Fruit fly (Drosophila melanogaster) whole organism, embryonic: ENCODE data around the gene grsm.
A peak's percentile ranks its signal among the peaks of the same experiment; 100 is the strongest.

Source experiments
- Bteb2 ChIP-seq: fragments of 200-800 bp; sonication (Bioruptor generic); optimal IDR thresholded peaks from 2 replicates; lab custom pipeline; 2016; ENCODE audit warnings: missing biosample characterization, missing genetic modification characterization
- CG11504 ChIP-seq: fragments of 200-800 bp; sonication (Bioruptor generic); optimal IDR thresholded peaks from 3 replicates; lab custom pipeline; 2019; ENCODE audit warnings: missing biosample characterization, mild to moderate bottlenecking, missing genetic modification characterization, moderate library complexity
- CG11560 ChIP-seq: fragments of 200-800 bp; sonication (Bioruptor generic); IDR thresholded peaks from 3 replicates; pipeline ENCODE4 v1.3.6; 2022; ENCODE audit warnings: missing biosample characterization, missing genetic modification characterization
- CG11695 ChIP-seq: fragments of 200-800 bp; sonication (Bioruptor generic); IDR thresholded peaks from 3 replicates; pipeline ENCODE4 v1.3.6; 2022; ENCODE audit warnings: missing biosample characterization, missing genetic modification characterization
- CG12299 ChIP-seq: fragments of 200-800 bp; sonication (Bioruptor generic); optimal IDR thresholded peaks from 2 replicates; lab custom pipeline; 2018; ENCODE audit warnings: missing biosample characterization, mild to moderate bottlenecking, missing genetic modification characterization
- CG14050 ChIP-seq: fragments of 200-800 bp; sonication (Bioruptor generic); IDR thresholded peaks from 3 replicates; pipeline ENCODE4 v1.3.6; 2022; ENCODE audit warnings: missing biosample characterization, missing genetic modification characterization
- CG15269 ChIP-seq: fragments of 200-800 bp; sonication (Bioruptor generic); optimal IDR thresholded peaks from 2 replicates; lab custom pipeline; 2018; ENCODE audit warnings: missing biosample characterization, mild to moderate bottlenecking, missing genetic modification characterization, moderate library complexity
- CG1603 ChIP-seq: fragments of 200-800 bp; sonication (Bioruptor generic); optimal IDR thresholded peaks from 2 replicates; lab custom pipeline; 2019; ENCODE audit warnings: missing biosample characterization, mild to moderate bottlenecking, missing genetic modification characterization, moderate library complexity
- CG16779 ChIP-seq: fragments of 200-800 bp; sonication (Bioruptor generic); IDR thresholded peaks from 2 replicates; pipeline ENCODE4 v1.3.6; 2022; ENCODE audit warnings: missing biosample characterization, missing genetic modification characterization
- CG16813 ChIP-seq: fragments of 200-800 bp; sonication (Bioruptor generic); IDR thresholded peaks from 3 replicates; pipeline ENCODE4 v1.3.6; 2022; ENCODE audit warnings: missing biosample characterization, missing genetic modification characterization; ENCODE audit not compliant: partially characterized antibody
- CG16863 ChIP-seq: fragments of 200-800 bp; sonication (Bioruptor generic); optimal IDR thresholded peaks from 3 replicates; lab custom pipeline; 2016; ENCODE audit warnings: missing biosample characterization, missing genetic modification characterization
- CG17328 ChIP-seq: fragments of 200-800 bp; sonication (Bioruptor generic); IDR thresholded peaks from 2 replicates; pipeline ENCODE4 v1.3.6; 2022; ENCODE audit warnings: missing biosample characterization, missing genetic modification characterization
- CG17568 ChIP-seq: fragments of 200-800 bp; sonication (Bioruptor generic); optimal IDR thresholded peaks from 2 replicates; lab custom pipeline; 2018; ENCODE audit warnings: missing biosample characterization, mild to moderate bottlenecking, missing genetic modification characterization, moderate library complexity
- CG2678 ChIP-seq: fragments of 200-800 bp; sonication (Bioruptor generic); optimal IDR thresholded peaks from 3 replicates; lab custom pipeline; 2019; ENCODE audit warnings: missing biosample characterization, mild to moderate bottlenecking, missing genetic modification characterization, moderate library complexity
- CG30403 ChIP-seq: fragments of 200-800 bp; sonication (Bioruptor generic); optimal IDR thresholded peaks from 3 replicates; lab custom pipeline; 2016; ENCODE audit warnings: missing biosample characterization, missing genetic modification characterization
- CG31388 ChIP-seq: fragments of 200-800 bp; sonication (Bioruptor generic); optimal IDR thresholded peaks from 2 replicates; lab custom pipeline; 2016; ENCODE audit warnings: missing biosample characterization, missing genetic modification characterization
- CG4707 ChIP-seq: fragments of 200-800 bp; sonication (Bioruptor generic); optimal IDR thresholded peaks from 2 replicates; lab custom pipeline; 2018; ENCODE audit warnings: missing biosample characterization, mild to moderate bottlenecking, missing genetic modification characterization, moderate library complexity
- CG7372 ChIP-seq: fragments of 200-800 bp; sonication (Bioruptor generic); IDR thresholded peaks from 2 replicates; pipeline ENCODE4 v1.3.6; 2022; ENCODE audit warnings: missing biosample characterization, missing genetic modification characterization
- CG8290 ChIP-seq, 3 experiments: fragments of 200-800 bp; sonication (Bioruptor generic); optimal IDR thresholded peaks; 2 replicates each; lab custom pipeline; 2016 to 2019; ENCODE audit warnings: missing biosample characterization in 3 of 3, missing genetic modification characterization in 3 of 3, mild to moderate bottlenecking in 2 of 3, moderate library complexity in 1 of 3
- CG8924 ChIP-seq: fragments of 200-800 bp; optimal IDR thresholded peaks from 3 replicates; lab custom pipeline; 2019; ENCODE audit warnings: missing biosample characterization, mild to moderate bottlenecking, missing genetic modification characterization, moderate library complexity
- CG9215 ChIP-seq: fragments of 200-800 bp; sonication (Bioruptor generic); IDR thresholded peaks from 2 replicates; pipeline ENCODE4 v1.3.6; 2022; ENCODE audit warnings: missing biosample characterization, missing genetic modification characterization
- CG9727 ChIP-seq: fragments of 200-800 bp; sonication (Bioruptor generic); optimal IDR thresholded peaks from 3 replicates; lab custom pipeline; 2017; ENCODE audit warnings: missing biosample characterization, mild to moderate bottlenecking, missing genetic modification characterization
- CG9932 ChIP-seq: fragments of 200-800 bp; sonication (Bioruptor generic); IDR thresholded peaks from 2 replicates; pipeline ENCODE4 v1.3.6; 2022; ENCODE audit warnings: missing biosample characterization, missing genetic modification characterization
- CrebB ChIP-seq: fragments of 200-800 bp; sonication (Bioruptor generic); optimal IDR thresholded peaks from 3 replicates; lab custom pipeline; 2018; ENCODE audit warnings: missing biosample characterization, mild to moderate bottlenecking, missing genetic modification characterization
- Dek ChIP-seq: fragments of 200-800 bp; sonication (Bioruptor generic); optimal IDR thresholded peaks from 3 replicates; lab custom pipeline; 2019; ENCODE audit warnings: missing biosample characterization, mild to moderate bottlenecking, missing genetic modification characterization, moderate library complexity
- Drgx ChIP-seq: fragments of 200-800 bp; sonication (Bioruptor generic); IDR thresholded peaks from 2 replicates; pipeline ENCODE4 v1.3.6; 2022; ENCODE audit warnings: missing biosample characterization, missing genetic modification characterization
- Fer3 ChIP-seq: fragments of 200-800 bp; sonication (Bioruptor generic); optimal IDR thresholded peaks from 2 replicates; lab custom pipeline; 2018; ENCODE audit warnings: missing biosample characterization, mild to moderate bottlenecking, missing genetic modification characterization, moderate library complexity
- Hand ChIP-seq: fragments of 200-800 bp; sonication (Bioruptor generic); optimal IDR thresholded peaks from 2 replicates; lab custom pipeline; 2017; ENCODE audit warnings: mild to moderate bottlenecking, missing biosample characterization, missing genetic modification reagents, missing genetic modification characterization
- Hr39 ChIP-seq: fragments of >200 bp; optimal IDR thresholded peaks from 2 replicates; lab custom pipeline; 2017
- Hr51 ChIP-seq, 2 experiments: fragments of 200-800 bp; sonication (Bioruptor generic); optimal IDR thresholded peaks; 2 replicates in 1 of 2; 3 replicates in 1 of 2; lab custom pipeline; 2016 to 2018; ENCODE audit warnings: missing biosample characterization in 2 of 2, missing genetic modification characterization in 2 of 2, mild to moderate bottlenecking in 1 of 2, moderate library complexity in 1 of 2
- Hsf ChIP-seq: fragments of 200-800 bp; sonication (Bioruptor generic); optimal IDR thresholded peaks from 3 replicates; lab custom pipeline; 2016; ENCODE audit warnings: missing biosample characterization, missing genetic modification characterization
- Mes4 ChIP-seq: fragments of 200-800 bp; sonication (Bioruptor generic); optimal IDR thresholded peaks from 2 replicates; lab custom pipeline; 2016; ENCODE audit warnings: missing biosample characterization, missing genetic modification characterization
- Ptx1 ChIP-seq: fragments of 200-800 bp; sonication (Bioruptor generic); IDR thresholded peaks from 2 replicates; pipeline ENCODE4 v1.3.6; 2022; ENCODE audit warnings: missing biosample characterization, missing genetic modification characterization
- Sox102F ChIP-seq: fragments of 200-800 bp; sonication (Bioruptor generic); optimal IDR thresholded peaks from 2 replicates; lab custom pipeline; 2018; ENCODE audit warnings: missing biosample characterization, mild to moderate bottlenecking, missing genetic modification characterization, moderate library complexity
- Xbp1 ChIP-seq: fragments of 200-800 bp; sonication (Bioruptor generic); optimal IDR thresholded peaks from 3 replicates; lab custom pipeline; 2016; ENCODE audit warnings: missing biosample characterization, mild to moderate bottlenecking, missing genetic modification characterization
- ara ChIP-seq: fragments of 200-800 bp; sonication (Bioruptor generic); IDR thresholded peaks from 2 replicates; pipeline ENCODE4 v1.3.6; 2022; ENCODE audit warnings: missing biosample characterization, missing genetic modification characterization
- bsh ChIP-seq, 2 experiments: fragments of 200-800 bp; sonication (Bioruptor generic); optimal IDR thresholded peaks; 2 replicates each; lab custom pipeline; 2017 to 2018; ENCODE audit warnings: mild to moderate bottlenecking in 2 of 2, missing biosample characterization in 2 of 2, missing genetic modification characterization in 2 of 2, moderate library complexity in 1 of 2
- cad ChIP-seq: fragments of >200 bp; optimal IDR thresholded peaks from 2 replicates; lab custom pipeline; 2017; ENCODE audit warnings: missing biosample characterization, missing genetic modification characterization
- dmrt99B ChIP-seq: fragments of 200-800 bp; sonication (Bioruptor generic); optimal IDR thresholded peaks from 2 replicates; lab custom pipeline; 2018; ENCODE audit warnings: missing biosample characterization, mild to moderate bottlenecking, missing genetic modification characterization, moderate library complexity
- dpn ChIP-seq, 2 experiments: fragments of 200-800 bp; sonication (Bioruptor generic); optimal IDR thresholded peaks; 3 replicates each; lab custom pipeline; 2016; ENCODE audit warnings: missing biosample characterization in 2 of 2, missing genetic modification characterization in 2 of 2
- eyg ChIP-seq: fragments of 200-800 bp; sonication (Bioruptor generic); optimal IDR thresholded peaks from 3 replicates; lab custom pipeline; 2016; ENCODE audit warnings: missing biosample characterization, missing genetic modification characterization
- gce ChIP-seq: fragments of 200-800 bp; sonication (Bioruptor generic); IDR thresholded peaks from 3 replicates; pipeline ENCODE4 v1.3.6; 2022; ENCODE audit warnings: missing biosample characterization, missing genetic modification characterization
- grau ChIP-seq: fragments of 200-800 bp; optimal IDR thresholded peaks from 3 replicates; lab custom pipeline; 2019; ENCODE audit warnings: missing biosample characterization, mild to moderate bottlenecking, missing genetic modification characterization, moderate library complexity
- her ChIP-seq: fragments of 200-800 bp; sonication (Bioruptor generic); optimal IDR thresholded peaks from 2 replicates; lab custom pipeline; 2016; ENCODE audit warnings: missing biosample characterization, missing genetic modification characterization
- lab ChIP-seq: fragments of 200-800 bp; sonication (Bioruptor generic); optimal IDR thresholded peaks from 3 replicates; lab custom pipeline; 2017; ENCODE audit warnings: missing biosample characterization, missing genetic modification characterization, mild to moderate bottlenecking, moderate library complexity, missing genetic modification reagents
- prd ChIP-seq, 3 experiments: fragments of >200 bp in 2 of 3; fragments of 200-800 bp in 1 of 3; sonication (Bioruptor generic) in 1 of 3; optimal IDR thresholded peaks in 2 of 3; IDR thresholded peaks in 1 of 3; 2 replicates in 2 of 3; 3 replicates in 1 of 3; pipeline versions ENCODE4 v1.3.6 to Lab custom; 2017 to 2022; ENCODE audit warnings: missing biosample characterization in 1 of 3, missing genetic modification characterization in 1 of 3
- tgo ChIP-seq: fragments of 200-800 bp; sonication (Bioruptor generic); IDR thresholded peaks from 3 replicates; pipeline ENCODE4 v1.3.6; 2022; ENCODE audit warnings: missing biosample characterization, missing genetic modification characterization
- trem ChIP-seq: fragments of 200-800 bp; optimal IDR thresholded peaks from 3 replicates; lab custom pipeline; 2019; ENCODE audit warnings: missing biosample characterization, mild to moderate bottlenecking, missing genetic modification characterization, moderate library complexity

grsm gene

DNA sequence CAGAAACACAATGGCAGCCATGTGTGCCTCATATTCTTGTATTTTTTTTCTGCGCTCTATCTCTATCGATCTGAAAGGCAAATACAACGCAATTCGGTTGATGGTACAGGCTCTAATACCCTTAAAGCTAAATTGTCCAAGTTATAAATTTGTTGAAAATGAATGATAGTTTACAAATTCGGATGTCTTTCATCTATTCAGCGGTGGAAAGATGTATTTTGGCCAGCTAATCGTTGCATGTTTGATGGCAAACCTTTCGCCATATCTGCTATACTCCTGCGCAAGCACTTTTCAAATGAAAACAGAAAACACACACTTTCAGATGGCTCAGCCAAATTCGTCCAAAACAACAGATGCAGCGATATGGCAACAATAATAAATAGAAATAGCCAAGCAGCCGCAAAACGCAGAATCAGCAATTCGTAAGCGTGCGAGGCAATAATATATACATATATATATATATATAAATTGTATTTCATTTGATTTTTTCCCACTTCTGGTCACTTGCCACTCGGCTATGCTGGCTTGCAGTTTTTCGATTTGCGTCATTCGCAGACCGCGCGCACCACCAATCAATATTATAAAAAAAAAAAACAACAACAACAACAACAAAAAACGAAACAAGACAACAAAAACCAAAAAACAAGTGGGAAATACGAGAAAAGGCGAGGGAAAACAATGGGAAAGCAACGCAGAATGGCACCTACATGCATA, 46.8 kb upstream of the grsm start (continued):
- TF ChIP-seq lab = peak; percentile 5
- peak; percentile 16; the same call in 1 of the 3 replicates for TF ChIP-seq CG14050 (GFP tag; lab: Robert Waterston, UW)
- no peak for TF ChIP-seq CG4707 (GFP tag; lab: Kevin White, UChicago)
- TF ChIP-seq CG8924 (tag; lab: Kevin White, UChicago) = peak; percentile 3
- TF ChIP-seq trem = no peak
- 0 out of 2 replicates have a peak, but pooled peaks have one; percentile 33 for TF ChIP-seq ara (GFP tag; lab: Robert Waterston, UW)
- no peak for TF ChIP-seq CG30403 (GFP tag; lab: Kevin White, UChicago)
- TF ChIP-seq CG11695 (GFP tag; lab: Robert Waterston, UW) = 0 out of 3 replicates have a peak, but pooled peaks have one; percentile 16
- no peak for TF ChIP-seq Mes4 (GFP tag; lab: Kevin White, UChicago)
- peak; percentile 20 for TF ChIP-seq CG2678 (tag; lab: Kevin White, UChicago)
- TF ChIP-seq CrebB (tag; lab: Kevin White, UChicago) = no peak
- TF ChIP-seq gce = no peak
- TF ChIP-seq CG1603 (tag; lab: Kevin White, UChicago) = peak; percentile 33
- no peak for TF ChIP-seq CG16779 (GFP tag; lab: Robert Waterston, UW)
- no peak for TF ChIP-seq Hand (GFP tag; lab: Kevin White, UChicago)
- peak; percentile 12; the same call in 1 of the 2 replicates for TF ChIP-seq Ptx1 (GFP tag; lab: Robert Waterston, UW)
- no peak for TF ChIP-seq CG9727 (GFP tag; lab: Kevin White, UChicago)
- TF ChIP-seq Hr51 (GFP tag; optimal IDR thresholded peaks at IDR 0.05; lab: Kevin White, UChicago) = peak in 1 of 2 experiments; percentile 30
- peak; percentile 27 for TF ChIP-seq CG11504 (tag; lab: Kevin White, UChicago)
- no peak for TF ChIP-seq CG17568
- no peak for TF ChIP-seq CG8290 (GFP tag; optimal IDR thresholded peaks at IDR 0.05; lab: Kevin White, UChicago)
- TF ChIP-seq CG8290 (tag; optimal IDR thresholded peaks at IDR 0.05; lab: Kevin White, UChicago) = peak in 1 of 2 experiments; percentile 41
- TF ChIP-seq CG31388 (GFP tag; lab: Kevin White, UChicago) = no peak
- no peak for TF ChIP-seq CG7372 (GFP tag; lab: Robert Waterston, UW)
- TF ChIP-seq Hr39 (lab: Kevin White, UChicago) = no peak
- TF ChIP-seq Bteb2 = no peak
- peak in 1 of 2 experiments; percentile 1 for TF ChIP-seq dpn (GFP tag; optimal IDR thresholded peaks at IDR 0.05; lab: Kevin White, UChicago)
- peak; percentile 19 for TF ChIP-seq grau (tag; lab: Kevin White, UChicago)
- peak; percentile 8 for TF ChIP-seq Hsf
- no peak for TF ChIP-seq cad (GFP tag; lab: Kevin White, UChicago)
- no peak for TF ChIP-seq Dek (tag; lab: Kevin White, UChicago)
- no peak for TF ChIP-seq CG16813 (GFP tag; lab: Robert Waterston, UW)
- peak; percentile 21 for TF ChIP-seq Fer3 (tag; lab: Kevin White, UChicago)
- TF ChIP-seq tgo (GFP tag; lab: Robert Waterston, UW) = no peak
- peak; percentile 55 for TF ChIP-seq Drgx (GFP tag; lab: Robert Waterston, UW)
- no peak for TF ChIP-seq CG16863
- TF ChIP-seq Xbp1 (GFP tag; lab: Kevin White, UChicago) = peak; percentile 0
- TF ChIP-seq CG12299 (tag; lab: Kevin White, UChicago) = no peak
- TF ChIP-seq CG11560 (tag; lab: Robert Waterston, UW) = no peak
- TF ChIP-seq Sox102F (GFP tag; lab: Kevin White, UChicago) = peak; percentile 6
- TF ChIP-seq her (GFP tag; lab: Kevin White, UChicago) = no peak
- no peak for TF ChIP-seq CG17328 (GFP tag; lab: Robert Waterston, UW)
- peak; percentile 26; the same call in 1 of the 2 replicates for TF ChIP-seq CG9215 (GFP tag; lab: Robert Waterston, UW)
- TF ChIP-seq dmrt99B (tag; lab: Kevin White, UChicago) = peak; percentile 27
- TF ChIP-seq eyg (GFP tag; lab: Kevin White, UChicago) = no peak
- TF ChIP-seq CG9932 = peak; percentile 42
- TF ChIP-seq prd (optimal IDR thresholded peaks at IDR 0.05; lab: Kevin White, UChicago) = no peak
- TF ChIP-seq prd (GFP tag; IDR thresholded peaks at IDR 0.05; lab: Robert Waterston, UW) = peak; percentile 56; the same call in 2 of the 3 replicates
- no peak for TF ChIP-seq bsh (GFP tag; optimal IDR thresholded peaks at IDR 0.05; lab: Kevin White, UChicago)
- peak; percentile 46 for TF ChIP-seq CG15269 (tag; lab: Kevin White, UChicago)
